Fruit fly (Drosophila melanogaster) whole organism, wandering third instar larva: ENCODE measurements around the gene H2.0.

ENCODE experiments used
- Abd-B ChIP-seq: fragments of >200 bp; optimal IDR thresholded peaks from 2 replicates; lab custom pipeline; 2017; ENCODE audit warnings: missing biosample characterization, missing genetic modification characterization
- Hr78 ChIP-seq: fragments of >200 bp; optimal IDR thresholded peaks from 2 replicates; lab custom pipeline; 2017; ENCODE audit warnings: missing biosample characterization, missing genetic modification characterization
- Hr83 ChIP-seq: fragments of 200-300 bp; sonication (Bioruptor generic); optimal IDR thresholded peaks from 2 replicates; lab custom pipeline; 2016; ENCODE audit warnings: missing biosample characterization, mild to moderate bottlenecking, missing genetic modification characterization, moderate library complexity; ENCODE audit not compliant: poor library complexity, severe bottlenecking
- Sp1 ChIP-seq: fragments of 200-800 bp; sonication (Bioruptor generic); optimal IDR thresholded peaks from 3 replicates; lab custom pipeline; 2019; ENCODE audit warnings: missing biosample characterization, mild to moderate bottlenecking, missing genetic modification characterization, moderate library complexity
- foxo ChIP-seq, 2 experiments: fragments of 200-800 bp; sonication (Bioruptor generic); optimal IDR thresholded peaks; 2 replicates in 1 of 2; 3 replicates in 1 of 2; lab custom pipeline; 2016 to 2017; ENCODE audit warnings: missing biosample characterization in 2 of 2, missing genetic modification characterization in 2 of 2
- fru ChIP-seq: fragments of 200-800 bp; sonication (Bioruptor generic); optimal IDR thresholded peaks from 3 replicates; lab custom pipeline; 2016; ENCODE audit warnings: missing biosample characterization, mild to moderate bottlenecking, missing genetic modification characterization
- pan ChIP-seq: fragments of >200 bp; optimal IDR thresholded peaks from 2 replicates; lab custom pipeline; 2017
- usp ChIP-seq: fragments of >200 bp; optimal IDR thresholded peaks from 2 replicates; lab custom pipeline; 2017; ENCODE audit warnings: missing biosample characterization, missing genetic modification characterization

- TF ChIP-seq pan (lab: Kevin White, UChicago) (no peak), fru (no peak), Hr83 (GFP tag; lab: Kevin White, UChicago) (no peak), usp (no peak), Sp1 (no peak), foxo (GFP tag; optimal IDR thresholded peaks at IDR 0.05; lab: Kevin White, UChicago) (no peak), Abd-B (no peak), Hr78 (GFP tag; lab: Kevin White, UChicago) (no peak)
Observed at dm6 chr2L:5986940-5987339, 32.3 kb downstream of the H2.0 start.
